Worm (Caenorhabditis elegans) whole organism, L1 larva: Measurements from ENCODE around the gene rps-28.

Experiments
- C16A3.4 ChIP-seq: fragments of 150-350 bp; optimal IDR thresholded peaks from 2 replicates; lab custom pipeline; 2014; ENCODE audit warnings: missing biosample characterization, missing genetic modification characterization
- C34B4.2 ChIP-seq: sonication (generic microtip); optimal IDR thresholded peaks from 2 replicates; lab custom pipeline; 2017; ENCODE audit warnings: mild to moderate bottlenecking, missing genetic modification characterization, missing compliant biosample characterization
- F16B12.6 ChIP-seq: fragments of 150-350 bp; optimal IDR thresholded peaks from 2 replicates; lab custom pipeline; 2014; ENCODE audit warnings: missing biosample characterization, missing genetic modification characterization
- aly-2 ChIP-seq: fragments of 150-350 bp; optimal IDR thresholded peaks from 2 replicates; lab custom pipeline; 2014; ENCODE audit warnings: missing biosample characterization, missing genetic modification characterization
- ama-1 ChIP-seq: fragments of 150-350 bp; optimal IDR thresholded peaks from 2 replicates; lab custom pipeline; 2014
- ceh-63 ChIP-seq: fragments of 200-800 bp; sonication (Bioruptor generic); optimal IDR thresholded peaks from 2 replicates; lab custom pipeline; 2018; ENCODE audit warnings: mild to moderate bottlenecking, missing genetic modification characterization, missing compliant biosample characterization
- ceh-82 ChIP-seq, 3 experiments: fragments of 150-350 bp in 1 of 3; sonication (generic microtip) in 2 of 3; optimal IDR thresholded peaks; 2 replicates each; lab custom pipeline; 2014 to 2017; ENCODE audit warnings: missing biosample characterization in 3 of 3, missing genetic modification characterization in 3 of 3
- ceh-90 ChIP-seq: sonication (generic microtip); optimal IDR thresholded peaks from 2 replicates; lab custom pipeline; 2016; ENCODE audit warnings: missing genetic modification characterization, missing compliant biosample characterization
- ces-1 ChIP-seq: fragments of 150-350 bp; optimal IDR thresholded peaks from 2 replicates; lab custom pipeline; 2014; ENCODE audit warnings: missing biosample characterization, missing genetic modification reagents, missing genetic modification characterization
- dsc-1 ChIP-seq: sonication (generic microtip); optimal IDR thresholded peaks from 2 replicates; lab custom pipeline; 2016; ENCODE audit warnings: mild to moderate bottlenecking, missing genetic modification characterization, missing compliant biosample characterization
- efl-1 ChIP-seq, 4 experiments: fragments of 150-350 bp; optimal IDR thresholded peaks in 3 of 4; peaks in 1 of 4; 1 replicate in 1 of 4; 2 replicates in 3 of 4; lab custom pipeline; 2014; ENCODE audit warnings: missing biosample characterization in 2 of 4, missing genetic modification characterization in 2 of 4, missing genetic modification reagents in 2 of 4
- efl-3 ChIP-seq: fragments of 200-800 bp; sonication (Bioruptor generic); optimal IDR thresholded peaks from 2 replicates; lab custom pipeline; 2018; ENCODE audit warnings: mild to moderate bottlenecking, missing genetic modification characterization, missing compliant biosample characterization
- egl-13 ChIP-seq: sonication (generic microtip); optimal IDR thresholded peaks from 2 replicates; lab custom pipeline; 2016; ENCODE audit warnings: missing genotype, missing genetic modification reagents, missing genetic modification characterization, missing compliant biosample characterization
- elt-2 ChIP-seq: sonication (generic microtip); optimal IDR thresholded peaks from 2 replicates; lab custom pipeline; 2016; ENCODE audit warnings: missing genetic modification characterization, mild to moderate bottlenecking, inconsistent platforms, missing compliant biosample characterization, missing genetic modification reagents
- ets-5 ChIP-seq: fragments of 200-800 bp; sonication (Bioruptor generic); IDR thresholded peaks from 2 replicates; pipeline ENCODE4 v1.3.6; 2022; ENCODE audit warnings: missing genetic modification characterization, missing compliant biosample characterization
- fkh-10 ChIP-seq: sonication (generic microtip); optimal IDR thresholded peaks from 2 replicates; lab custom pipeline; 2017; ENCODE audit warnings: missing biosample characterization, missing genetic modification reagents, missing genetic modification characterization
- fkh-4 ChIP-seq: sonication (generic microtip); optimal IDR thresholded peaks from 2 replicates; lab custom pipeline; 2016; ENCODE audit warnings: missing compliant biosample characterization, missing genetic modification characterization, borderline replicate concordance
- fkh-8 ChIP-seq: sonication (generic microtip); optimal IDR thresholded peaks from 2 replicates; lab custom pipeline; 2016; ENCODE audit warnings: mild to moderate bottlenecking, missing genetic modification characterization, missing compliant biosample characterization
- grh-1 ChIP-seq: fragments of 200-800 bp; sonication (Bioruptor generic); IDR thresholded peaks from 2 replicates; pipeline ENCODE4 v1.3.6; 2022; ENCODE audit warnings: missing genetic modification reagents, missing genetic modification characterization, missing compliant biosample characterization
- hlh-4 ChIP-seq: sonication (generic microtip); optimal IDR thresholded peaks from 2 replicates; lab custom pipeline; 2016; ENCODE audit warnings: mild to moderate bottlenecking, missing genetic modification characterization, missing compliant biosample characterization
- isw-1 ChIP-seq: fragments of 200-800 bp; sonication (Bioruptor generic); IDR thresholded peaks from 2 replicates; pipeline ENCODE4 v1.3.6; 2022; ENCODE audit warnings: missing genetic modification characterization, missing compliant biosample characterization
- lir-3 ChIP-seq: sonication (generic microtip); optimal IDR thresholded peaks from 2 replicates; lab custom pipeline; 2016; ENCODE audit warnings: mild to moderate bottlenecking, missing genetic modification characterization, moderate library complexity, missing compliant biosample characterization; ENCODE audit not compliant: poor library complexity
- mef-2 ChIP-seq: fragments of 150-350 bp; optimal IDR thresholded peaks from 2 replicates; lab custom pipeline; 2014; ENCODE audit warnings: missing biosample characterization, missing genetic modification characterization
- nhr-47 ChIP-seq: sonication (generic microtip); optimal IDR thresholded peaks from 2 replicates; lab custom pipeline; 2016; ENCODE audit warnings: mild to moderate bottlenecking, missing genetic modification characterization, moderate library complexity, missing compliant biosample characterization
- nhr-71 ChIP-seq: sonication (generic microtip); optimal IDR thresholded peaks from 2 replicates; lab custom pipeline; 2016; ENCODE audit warnings: mild to moderate bottlenecking, missing genetic modification characterization, moderate library complexity, missing compliant biosample characterization
- nhr-76 ChIP-seq: sonication (generic microtip); optimal IDR thresholded peaks from 2 replicates; lab custom pipeline; 2017; ENCODE audit warnings: missing biosample characterization, missing genetic modification characterization
- nhr-85 ChIP-seq: sonication (generic microtip); peaks from one replicate; lab custom pipeline; 2016; ENCODE audit warnings: missing genetic modification characterization, inconsistent platforms, missing compliant biosample characterization
- nhr-90 ChIP-seq: sonication (generic microtip); optimal IDR thresholded peaks from 2 replicates; lab custom pipeline; 2016; ENCODE audit warnings: mild to moderate bottlenecking, missing genetic modification characterization, missing compliant biosample characterization; ENCODE audit not compliant: poor library complexity
- pax-3 ChIP-seq: fragments of 200-800 bp; sonication (Bioruptor generic); optimal IDR thresholded peaks from 2 replicates; lab custom pipeline; 2018; ENCODE audit warnings: mild to moderate bottlenecking, missing genetic modification characterization, moderate library complexity, missing compliant biosample characterization
- sox-4 ChIP-seq: sonication (generic microtip); optimal IDR thresholded peaks from 2 replicates; lab custom pipeline; 2016; ENCODE audit warnings: missing genetic modification characterization, missing compliant biosample characterization
- swsn-7 ChIP-seq: sonication (generic microtip); optimal IDR thresholded peaks from 2 replicates; lab custom pipeline; 2016; ENCODE audit warnings: missing genetic modification characterization, missing compliant biosample characterization
- tbx-2 ChIP-seq: sonication (generic microtip); optimal IDR thresholded peaks from 2 replicates; lab custom pipeline; 2016; ENCODE audit warnings: missing genetic modification characterization, missing compliant biosample characterization
- unc-98 ChIP-seq: fragments of 200-800 bp; sonication (Bioruptor generic); IDR thresholded peaks from 2 replicates; pipeline ENCODE4 v1.3.6; 2022; ENCODE audit warnings: missing genetic modification characterization, missing compliant biosample characterization
- xbp-1 ChIP-seq: sonication (generic microtip); optimal IDR thresholded peaks from 2 replicates; lab custom pipeline; 2016; ENCODE audit warnings: missing genetic modification characterization, missing compliant biosample characterization
- ztf-11 ChIP-seq, 2 experiments: sonication (generic microtip); optimal IDR thresholded peaks; 2 replicates each; lab custom pipeline; 2016 to 2017; ENCODE audit warnings: missing genetic modification characterization in 2 of 2, missing biosample characterization in 1 of 2, missing compliant biosample characterization in 1 of 2

Gene rps-28

DNA sequence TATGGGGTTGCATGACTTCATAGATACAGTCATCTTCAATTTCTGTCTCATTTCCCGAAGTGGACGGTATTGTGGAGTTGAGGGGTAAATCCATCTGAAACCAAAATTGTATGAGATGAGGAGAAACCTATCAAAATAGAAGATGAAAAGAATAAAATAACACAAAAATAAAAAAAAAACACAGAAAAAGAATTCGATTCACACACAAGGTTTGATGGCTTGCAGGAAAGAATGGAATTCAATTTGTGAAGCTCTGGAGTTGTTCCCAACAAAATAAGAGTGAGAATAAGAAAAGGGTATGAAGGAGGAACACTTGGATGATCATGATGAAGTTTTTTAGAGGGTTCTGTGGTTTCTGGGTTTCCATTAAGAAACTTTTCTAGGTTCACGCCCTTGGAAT lies 22.6 kb downstream of the rps-28 start, which contains the start of gene Y41D4B.24:
Gene Y41D4B.24 (minus strand): TSS at position 101 of the 400 bp plus-strand sequence.
- TF ChIP-seq elt-2 (tag; lab: Kevin White, UChicago) (no peak), ama-1 (no peak)

ce11 chrIV:1687151-1687550 lies 27.7 kb downstream of the rps-28 start:
- TF ChIP-seq sox-4 (peak; percentile 31), fkh-8 (no peak), ztf-11 (tag; optimal IDR thresholded peaks at IDR 0.05; lab: Kevin White, UChicago) (peak in 1 of 2 experiments; percentile 56), nhr-47 (tag; lab: Kevin White, UChicago) (peak; percentile 43), aly-2 (tag; lab: Kevin White, UChicago) (no peak), egl-13 (tag; lab: Kevin White, UChicago) (peak; percentile 37), lir-3 (tag; lab: Kevin White, UChicago) (peak; percentile 66), swsn-7 (peak; percentile 4), C34B4.2 (tag; lab: Kevin White, UChicago) (no peak), F16B12.6 (no peak), tbx-2 (tag; lab: Kevin White, UChicago) (peak; percentile 51), unc-98 (peak; percentile 77), nhr-90 (tag; lab: Kevin White, UChicago) (peak; percentile 68), grh-1 (GFP tag; lab: Robert Waterston, UW) (0 out of 2 replicates have a peak, but pooled peaks have one; percentile 29), fkh-4 (tag; lab: Kevin White, UChicago) (peak; percentile 44), pax-3 (peak; percentile 33), nhr-85 (tag; lab: Kevin White, UChicago) (peak; percentile 70), nhr-76 (tag; lab: Kevin White, UChicago) (no peak), efl-3 (GFP tag; lab: Kevin White, UChicago) (no peak), xbp-1 (tag; lab: Kevin White, UChicago) (peak; percentile 4), ceh-82 (tag; optimal IDR thresholded peaks at IDR 0.05; lab: Kevin White, UChicago) (no peak), ceh-63 (GFP tag; lab: Kevin White, UChicago) (no peak), efl-1 (optimal IDR thresholded peaks at IDR 0.05; lab: Kevin White, UChicago) (peak in 1 of 2 experiments; percentile 10), efl-1 (GFP tag; optimal IDR thresholded peaks at IDR 0.05 in 1 of 2; lab: Kevin White, UChicago) (no peak), ets-5 (no peak), elt-2 (tag; lab: Kevin White, UChicago) (peak; percentile 67), ceh-90 (peak; percentile 50), isw-1 (GFP tag; lab: Robert Waterston, UW) (0 out of 2 replicates have a peak, but pooled peaks have one; percentile 19), nhr-71 (tag; lab: Kevin White, UChicago) (peak; percentile 43), dsc-1 (tag; lab: Kevin White, UChicago) (peak; percentile 30), C16A3.4 (tag; lab: Kevin White, UChicago) (no peak)

ce11 chrIV:1691651-1692050 lies 32.2 kb downstream of the rps-28 start:
- no peak for TF ChIP-seq hlh-4 (tag; lab: Kevin White, UChicago)
- TF ChIP-seq ces-1 (GFP tag; lab: Kevin White, UChicago) = no peak
- no peak for TF ChIP-seq pax-3
- no peak for TF ChIP-seq mef-2 (tag; lab: Kevin White, UChicago)
- no peak for TF ChIP-seq unc-98
- TF ChIP-seq ceh-63 (GFP tag; lab: Kevin White, UChicago) = peak; percentile 15
- peak; percentile 56 for TF ChIP-seq fkh-10
- TF ChIP-seq, all 84 proteins: peak for 2

- no peak for TF ChIP-seq F16B12.6
These were observed 40.1 kb downstream of the rps-28 start, which contains the start of gene bus-2 for ce11 chrIV:1699599-1699998. TSS of gene bus-2 (plus strand) at chrIV:1699899.
